Worm (Caenorhabditis elegans) whole organism, late embryonic: Measurements from ENCODE around the gene F21C10.18.

Experiments
- C08G9.2 ChIP-seq: sonication (generic microtip); optimal IDR thresholded peaks from 2 replicates; lab custom pipeline; 2016; ENCODE audit warnings: mild to moderate bottlenecking, missing genetic modification characterization, moderate library complexity, missing compliant biosample characterization
- ceh-14 ChIP-seq: sonication (generic microtip); optimal IDR thresholded peaks from 2 replicates; lab custom pipeline; 2016; ENCODE audit warnings: missing genotype, missing genetic modification characterization, missing compliant biosample characterization
- ceh-18 ChIP-seq: sonication (generic microtip); optimal IDR thresholded peaks from 2 replicates; lab custom pipeline; 2016; ENCODE audit warnings: missing genetic modification characterization, missing compliant biosample characterization
- ceh-19 ChIP-seq: fragments of 200-800 bp; sonication (Bioruptor generic); optimal IDR thresholded peaks from 2 replicates; lab custom pipeline; 2018; ENCODE audit warnings: mild to moderate bottlenecking, missing genetic modification characterization, missing compliant biosample characterization
- ceh-2 ChIP-seq: sonication (generic microtip); optimal IDR thresholded peaks from 2 replicates; lab custom pipeline; 2016; ENCODE audit warnings: missing genotype, missing genetic modification characterization, missing compliant biosample characterization
- ceh-22 ChIP-seq: sonication (generic microtip); optimal IDR thresholded peaks from 2 replicates; lab custom pipeline; 2017; ENCODE audit warnings: missing biosample characterization, missing genetic modification characterization
- ceh-24 ChIP-seq: sonication (generic microtip); optimal IDR thresholded peaks from 2 replicates; lab custom pipeline; 2016; ENCODE audit warnings: mild to moderate bottlenecking, missing genetic modification characterization, missing compliant biosample characterization
- ceh-30 ChIP-seq: fragments of 150-350 bp; optimal IDR thresholded peaks from 2 replicates; lab custom pipeline; 2014; ENCODE audit warnings: missing biosample characterization, missing genetic modification characterization
- ceh-31 ChIP-seq: sonication (generic microtip); optimal IDR thresholded peaks from 2 replicates; lab custom pipeline; 2016; ENCODE audit warnings: missing genetic modification characterization, missing compliant biosample characterization
- ceh-45 ChIP-seq: fragments of 200-800 bp; sonication (Bioruptor generic); IDR thresholded peaks from 2 replicates; pipeline ENCODE4 v1.3.6; 2022; ENCODE audit warnings: missing genetic modification reagents, missing genetic modification characterization, missing compliant biosample characterization
- ceh-48 ChIP-seq: sonication (generic microtip); optimal IDR thresholded peaks from 2 replicates; lab custom pipeline; 2016; ENCODE audit warnings: missing genetic modification characterization, inconsistent platforms, missing compliant biosample characterization
- ceh-6 ChIP-seq: fragments of 200-800 bp; sonication (Bioruptor generic); optimal IDR thresholded peaks from 2 replicates; lab custom pipeline; 2018; ENCODE audit warnings: mild to moderate bottlenecking, missing genetic modification characterization, missing compliant biosample characterization
- ceh-9 ChIP-seq: sonication (generic microtip); optimal IDR thresholded peaks from 2 replicates; lab custom pipeline; 2016; ENCODE audit warnings: mild to moderate bottlenecking, missing genetic modification characterization, inconsistent platforms, missing compliant biosample characterization
- che-1 ChIP-seq: sonication (generic microtip); optimal IDR thresholded peaks from 2 replicates; lab custom pipeline; 2016; ENCODE audit warnings: mild to moderate bottlenecking, missing genetic modification characterization, missing compliant biosample characterization
- dve-1 ChIP-seq: sonication (generic microtip); optimal IDR thresholded peaks from 2 replicates; lab custom pipeline; 2017; ENCODE audit warnings: antibody characterized with exemption, mild to moderate bottlenecking, missing genetic modification characterization, missing compliant biosample characterization
- elt-2 ChIP-seq: sonication (generic microtip); optimal IDR thresholded peaks from 2 replicates; lab custom pipeline; 2016; ENCODE audit warnings: missing genetic modification reagents, missing genetic modification characterization, missing compliant biosample characterization
- elt-4 ChIP-seq: sonication (generic microtip); optimal IDR thresholded peaks from 2 replicates; lab custom pipeline; 2016; ENCODE audit warnings: missing genetic modification characterization, missing compliant biosample characterization
- ets-4 ChIP-seq: sonication (generic microtip); optimal IDR thresholded peaks from 2 replicates; lab custom pipeline; 2016; ENCODE audit warnings: missing genetic modification characterization, missing compliant biosample characterization
- eyg-1 ChIP-seq: sonication (generic microtip); optimal IDR thresholded peaks from 2 replicates; lab custom pipeline; 2016; ENCODE audit warnings: missing genotype, missing genetic modification characterization, missing compliant biosample characterization
- fkh-6 ChIP-seq: sonication (generic microtip); optimal IDR thresholded peaks from 2 replicates; lab custom pipeline; 2016; ENCODE audit warnings: missing genetic modification characterization, missing compliant biosample characterization
- hlh-15 ChIP-seq: sonication (generic microtip); optimal IDR thresholded peaks from 2 replicates; lab custom pipeline; 2016; ENCODE audit warnings: missing genetic modification characterization, missing compliant biosample characterization
- hlh-30 ChIP-seq: sonication (generic microtip); optimal IDR thresholded peaks from 2 replicates; lab custom pipeline; 2017; ENCODE audit warnings: antibody characterized with exemption, missing genetic modification characterization, missing compliant biosample characterization; ENCODE audit not compliant: insufficient read depth
- hlh-8 ChIP-seq: sonication (generic microtip); optimal IDR thresholded peaks from 2 replicates; lab custom pipeline; 2016; ENCODE audit warnings: missing genotype, missing genetic modification characterization, missing compliant biosample characterization
- lim-6 ChIP-seq: sonication (generic microtip); optimal IDR thresholded peaks from 2 replicates; lab custom pipeline; 2016; ENCODE audit warnings: missing genetic modification characterization, missing compliant biosample characterization
- lin-11 ChIP-seq: fragments of 200-800 bp; sonication (Bioruptor generic); optimal IDR thresholded peaks from 2 replicates; lab custom pipeline; 2018; ENCODE audit warnings: mild to moderate bottlenecking, missing genetic modification characterization, missing compliant biosample characterization
- madf-2 ChIP-seq: sonication (generic microtip); optimal IDR thresholded peaks from 2 replicates; lab custom pipeline; 2017; ENCODE audit warnings: missing genetic modification characterization, missing compliant biosample characterization
- nhr-11 ChIP-seq: fragments of 150-350 bp; optimal IDR thresholded peaks from 2 replicates; lab custom pipeline; 2014; ENCODE audit warnings: missing biosample characterization, missing genetic modification characterization
- npax-4 ChIP-seq: sonication (generic microtip); optimal IDR thresholded peaks from 2 replicates; lab custom pipeline; 2016; ENCODE audit warnings: missing genetic modification characterization, missing compliant biosample characterization
- odd-2 ChIP-seq: sonication (generic microtip); optimal IDR thresholded peaks from 2 replicates; lab custom pipeline; 2017; ENCODE audit warnings: antibody characterized with exemption, mild to moderate bottlenecking, missing genetic modification characterization, missing compliant biosample characterization
- pag-3 ChIP-seq: sonication (generic microtip); optimal IDR thresholded peaks from 2 replicates; lab custom pipeline; 2016; ENCODE audit warnings: missing compliant biosample characterization, missing genetic modification characterization, borderline replicate concordance
- pat-9 ChIP-seq: fragments of 200-800 bp; sonication (Bioruptor generic); optimal IDR thresholded peaks from 2 replicates; lab custom pipeline; 2018; ENCODE audit warnings: mild to moderate bottlenecking, missing genetic modification characterization, moderate library complexity, missing compliant biosample characterization
- pax-1 ChIP-seq: fragments of 150-350 bp; optimal IDR thresholded peaks from 2 replicates; lab custom pipeline; 2014; ENCODE audit warnings: missing biosample characterization, missing genetic modification characterization
- pha-4 ChIP-seq: fragments of 150-350 bp; optimal IDR thresholded peaks from 2 replicates; lab custom pipeline; 2018; ENCODE audit warnings: missing biosample characterization, missing genetic modification reagents, missing genetic modification characterization
- pqm-1 ChIP-seq: sonication (generic microtip); optimal IDR thresholded peaks from 2 replicates; lab custom pipeline; 2016; ENCODE audit warnings: missing genetic modification characterization, missing compliant biosample characterization
- sox-2 ChIP-seq: fragments of 200-800 bp; sonication (Bioruptor generic); IDR thresholded peaks from 2 replicates; pipeline ENCODE4 v1.3.6; 2022; ENCODE audit warnings: missing genetic modification reagents, missing genetic modification characterization, missing compliant biosample characterization
- sox-4 ChIP-seq: sonication (generic microtip); optimal IDR thresholded peaks from 2 replicates; lab custom pipeline; 2017; ENCODE audit warnings: mild to moderate bottlenecking, missing genetic modification characterization, inconsistent platforms, missing compliant biosample characterization
- syd-9 ChIP-seq: sonication (generic microtip); optimal IDR thresholded peaks from 2 replicates; lab custom pipeline; 2016; ENCODE audit warnings: mild to moderate bottlenecking, missing genetic modification characterization, moderate library complexity, missing compliant biosample characterization
- tbx-7 ChIP-seq: sonication (generic microtip); optimal IDR thresholded peaks from 2 replicates; lab custom pipeline; 2016; ENCODE audit warnings: missing genotype, missing genetic modification characterization, missing compliant biosample characterization
- unc-86 ChIP-seq: sonication (generic microtip); optimal IDR thresholded peaks from 2 replicates; lab custom pipeline; 2016; ENCODE audit warnings: missing genetic modification characterization, missing compliant biosample characterization
- zip-5 ChIP-seq: sonication (generic microtip); optimal IDR thresholded peaks from 2 replicates; lab custom pipeline; 2016; ENCODE audit warnings: missing genetic modification characterization, missing compliant biosample characterization

Gene F21C10.18

DNA sequence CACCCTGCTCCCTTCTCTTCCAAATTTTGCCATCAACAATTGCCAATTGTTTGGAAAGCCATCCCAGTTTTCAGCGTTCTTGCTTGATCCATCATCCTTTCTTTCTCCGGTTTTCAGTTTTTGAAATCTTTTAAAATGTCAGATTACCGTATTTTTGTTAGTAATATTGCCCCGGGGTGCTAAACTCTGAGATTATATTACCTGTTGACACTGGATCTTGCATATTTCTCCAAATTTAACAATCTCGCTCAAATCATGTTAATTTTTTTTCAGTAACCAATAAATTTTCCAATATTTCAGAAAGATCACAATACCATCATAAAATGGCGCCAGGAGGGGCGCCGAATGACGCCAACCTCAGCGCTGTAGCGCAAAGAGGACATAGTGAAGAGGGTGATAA, 4.1 kb downstream of the F21C10.18 start, which contains the start of gene F21C10.7 (continued):
- TF ChIP-seq tbx-7 (tag; lab: Kevin White, UChicago) = no peak

DNA sequence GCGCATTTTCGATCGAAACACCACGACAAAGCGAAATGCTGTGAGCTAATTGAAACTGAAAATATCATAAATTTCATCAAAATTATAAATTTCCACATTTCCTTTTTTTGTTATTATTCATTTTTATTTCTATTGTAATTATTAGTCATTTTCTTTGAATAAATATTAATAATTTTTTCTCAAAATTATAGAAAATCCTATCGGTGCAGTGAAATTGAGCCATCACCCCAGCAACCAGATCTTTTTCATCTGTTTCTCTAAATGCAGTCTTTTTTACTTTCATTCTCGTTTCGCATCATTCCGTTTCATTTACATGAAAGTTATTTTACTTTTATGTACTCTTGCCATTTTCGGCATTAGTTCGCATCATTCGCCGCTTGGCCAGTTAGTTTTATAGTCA, 13.7 kb downstream of the F21C10.18 start, which contains the start of gene F21C10.13:
Gene F21C10.13 (plus strand): TSS at position 301 of the 400 bp plus-strand sequence.
- TF ChIP-seq ceh-30 (no peak), lim-6 (tag; lab: Kevin White, UChicago) (no peak), zip-5 (tag; lab: Kevin White, UChicago) (no peak), ceh-31 (tag; lab: Kevin White, UChicago) (no peak), lin-11 (no peak), madf-2 (tag; lab: Kevin White, UChicago) (no peak), eyg-1 (tag; lab: Kevin White, UChicago) (no peak), elt-4 (tag; lab: Kevin White, UChicago) (no peak), hlh-8 (no peak), odd-2 (tag; lab: Kevin White, UChicago) (no peak), nhr-11 (tag; lab: Kevin White, UChicago) (no peak), ceh-45 (GFP tag; lab: Robert Waterston, UW) (no peak), pha-4 (no peak), ceh-22 (tag; lab: Kevin White, UChicago) (no peak), sox-4 (no peak), ets-4 (tag; lab: Kevin White, UChicago) (no peak)
- TF ChIP-seq, all 69 proteins: peak for 0

DNA sequence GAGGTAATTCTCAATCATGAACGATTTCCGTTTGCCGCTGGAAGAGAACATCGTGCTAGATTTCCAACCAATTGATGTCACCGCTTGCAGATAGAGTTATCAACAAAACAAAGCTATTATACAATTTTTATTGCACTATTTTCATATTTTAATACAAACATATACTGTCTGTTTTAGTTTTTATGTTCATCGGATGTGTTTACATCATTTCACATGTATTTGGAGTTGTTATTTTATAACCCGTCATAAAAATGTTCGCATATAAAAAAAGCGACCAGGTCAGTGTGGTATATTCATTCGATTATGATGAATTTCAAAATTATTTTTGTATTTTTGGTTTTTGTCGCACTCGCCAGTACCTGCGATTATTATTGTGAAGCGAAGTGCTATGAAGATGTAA, 14.9 kb downstream of the F21C10.18 start, which contains the start of gene F21C10.11:
Gene F21C10.11 (plus strand): TSS at position 301 of the 400 bp plus-strand sequence.
- no peak for TF ChIP-seq C08G9.2 (tag; lab: Kevin White, UChicago)
- no peak for TF ChIP-seq ceh-30
- TF ChIP-seq pqm-1 (tag; lab: Kevin White, UChicago) = no peak
- no peak for TF ChIP-seq ceh-31 (tag; lab: Kevin White, UChicago)
- TF ChIP-seq dve-1 (tag; lab: Kevin White, UChicago) = no peak
- no peak for TF ChIP-seq syd-9 (tag; lab: Kevin White, UChicago)
- TF ChIP-seq ceh-22 (tag; lab: Kevin White, UChicago) = no peak
- no peak for TF ChIP-seq pag-3 (tag; lab: Kevin White, UChicago)
- TF ChIP-seq pat-9 (tag; lab: Kevin White, UChicago) = no peak
- TF ChIP-seq ceh-14 (tag; lab: Kevin White, UChicago) = no peak
- TF ChIP-seq ceh-45 (GFP tag; lab: Robert Waterston, UW) = no peak
- TF ChIP-seq unc-86 = no peak
- no peak for TF ChIP-seq pax-1 (tag; lab: Kevin White, UChicago)
- TF ChIP-seq sox-4 = no peak

DNA sequence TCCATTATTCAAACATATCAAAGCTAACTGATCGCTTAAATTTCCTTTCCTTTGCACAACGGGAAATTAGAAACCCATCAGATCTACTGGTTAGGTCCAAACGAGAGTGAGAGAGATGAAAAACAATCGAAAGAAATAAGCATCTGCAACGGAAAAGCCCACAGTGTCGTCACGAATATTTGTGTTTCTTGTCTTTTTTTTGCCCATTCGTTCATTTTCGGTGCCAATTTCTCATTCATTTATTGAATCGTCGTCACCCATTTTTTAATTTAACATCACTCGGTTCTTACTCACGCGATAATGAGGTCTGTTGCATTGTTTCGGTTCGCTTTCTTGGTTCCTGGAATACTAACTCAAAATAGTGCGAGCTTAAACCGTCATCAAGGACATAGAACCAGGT, 15.9 kb downstream of the F21C10.18 start, which contains the start of gene F21C10.6:
Gene F21C10.6 (plus strand): TSS at position 301 of the 400 bp plus-strand sequence.
- TF ChIP-seq sox-2 (GFP tag; lab: Robert Waterston, UW) (no peak), lim-6 (tag; lab: Kevin White, UChicago) (no peak), fkh-6 (tag; lab: Kevin White, UChicago) (no peak), elt-2 (tag; lab: Kevin White, UChicago) (no peak), ceh-6 (GFP tag; lab: Kevin White, UChicago) (no peak), ets-4 (tag; lab: Kevin White, UChicago) (no peak), npax-4 (no peak), ceh-2 (tag; lab: Kevin White, UChicago) (no peak), hlh-30 (tag; lab: Kevin White, UChicago) (no peak), tbx-7 (tag; lab: Kevin White, UChicago) (no peak), ceh-19 (GFP tag; lab: Kevin White, UChicago) (no peak), ceh-48 (tag; lab: Kevin White, UChicago) (no peak), ceh-9 (tag; lab: Kevin White, UChicago) (no peak), ceh-18 (no peak), ceh-24 (tag; lab: Kevin White, UChicago) (no peak), hlh-15 (tag; lab: Kevin White, UChicago) (no peak), che-1 (tag; lab: Kevin White, UChicago) (no peak), hlh-8 (no peak)
